Fruit fly (Drosophila melanogaster) whole organism, embryonic: ENCODE measurements around the gene janA.

Source experiments
- Awh ChIP-seq: fragments of 200-800 bp; sonication (Bioruptor generic); IDR thresholded peaks from 2 replicates; pipeline ENCODE4, ENCODE4 v1.3.6; 2022; ENCODE audit warnings: missing biosample characterization, missing genetic modification characterization
- CG10321 ChIP-seq: fragments of 200-800 bp; sonication (Bioruptor generic); IDR thresholded peaks from 2 replicates; pipeline ENCODE4 v1.3.6; 2022; ENCODE audit warnings: missing biosample characterization, missing genetic modification characterization
- CG13296 ChIP-seq: fragments of 200-800 bp; sonication (Bioruptor generic); optimal IDR thresholded peaks from 3 replicates; lab custom pipeline; 2018; ENCODE audit warnings: missing biosample characterization, mild to moderate bottlenecking, missing genetic modification characterization
- CG17359 ChIP-seq: fragments of 200-800 bp; sonication (Bioruptor generic); optimal IDR thresholded peaks from 3 replicates; lab custom pipeline; 2018; ENCODE audit warnings: missing biosample characterization, mild to moderate bottlenecking, missing genetic modification characterization, moderate library complexity
- CG17385 ChIP-seq: fragments of 200-800 bp; sonication (Bioruptor generic); optimal IDR thresholded peaks from 3 replicates; lab custom pipeline; 2018; ENCODE audit warnings: missing biosample characterization, mild to moderate bottlenecking, missing genetic modification characterization
- CG18764 ChIP-seq: fragments of 200-800 bp; sonication (Bioruptor generic); optimal IDR thresholded peaks from 3 replicates; lab custom pipeline; 2016; ENCODE audit warnings: missing biosample characterization, missing genetic modification characterization
- CG30020 ChIP-seq: fragments of 200-800 bp; optimal IDR thresholded peaks from 2 replicates; lab custom pipeline; 2019; ENCODE audit warnings: missing biosample characterization, mild to moderate bottlenecking, missing genetic modification characterization, moderate library complexity
- CG3163 ChIP-seq: fragments of 200-800 bp; sonication (Bioruptor generic); optimal IDR thresholded peaks from 3 replicates; lab custom pipeline; 2016; ENCODE audit warnings: missing biosample characterization, missing genetic modification characterization
- CG33557 ChIP-seq: fragments of 200-800 bp; sonication (Bioruptor generic); optimal IDR thresholded peaks from 2 replicates; lab custom pipeline; 2019; ENCODE audit warnings: missing biosample characterization, mild to moderate bottlenecking, missing genetic modification characterization, moderate library complexity
- CG3726 ChIP-seq: fragments of 200-800 bp; sonication (Bioruptor generic); IDR thresholded peaks from 3 replicates; pipeline ENCODE4, ENCODE4 v1.3.6; 2022; ENCODE audit warnings: missing biosample characterization, missing genetic modification characterization
- CG4360 ChIP-seq: fragments of 200-800 bp; sonication (Bioruptor generic); IDR thresholded peaks from 2 replicates; pipeline ENCODE4 v1.3.6; 2022; ENCODE audit warnings: missing biosample characterization, missing genetic modification characterization
- CG4424 ChIP-seq: fragments of 200-800 bp; sonication (Bioruptor generic); optimal IDR thresholded peaks from 3 replicates; lab custom pipeline; 2016; ENCODE audit warnings: missing biosample characterization, missing genetic modification characterization
- CG4617 ChIP-seq: fragments of 200-800 bp; sonication (Bioruptor generic); optimal IDR thresholded peaks from 3 replicates; lab custom pipeline; 2016; ENCODE audit warnings: missing biosample characterization, missing genetic modification characterization, borderline replicate concordance
- CG4854 ChIP-seq: fragments of 200-800 bp; sonication (Bioruptor generic); optimal IDR thresholded peaks from 2 replicates; lab custom pipeline; 2016; ENCODE audit warnings: missing biosample characterization, missing genetic modification characterization, inconsistent platforms
- CG6854 ChIP-seq: fragments of 200-800 bp; sonication (Bioruptor generic); optimal IDR thresholded peaks from 3 replicates; lab custom pipeline; 2017; ENCODE audit warnings: missing biosample characterization, mild to moderate bottlenecking, missing genetic modification characterization
- CG7963 ChIP-seq: fragments of 200-800 bp; sonication (Bioruptor generic); IDR thresholded peaks from 3 replicates; pipeline ENCODE4 v1.3.6; 2022; ENCODE audit warnings: missing biosample characterization, missing genetic modification characterization; ENCODE audit not compliant: partially characterized antibody
- CG8478 ChIP-seq: fragments of >200 bp; optimal IDR thresholded peaks from 2 replicates; lab custom pipeline; 2018
- CG9609 ChIP-seq: fragments of 200-800 bp; sonication (Bioruptor generic); optimal IDR thresholded peaks from 3 replicates; lab custom pipeline; 2016; ENCODE audit warnings: missing biosample characterization, missing genetic modification characterization
- CoRest ChIP-seq: fragments of 200-800 bp; sonication (Bioruptor generic); optimal IDR thresholded peaks from 3 replicates; lab custom pipeline; 2018; ENCODE audit warnings: missing biosample characterization, mild to moderate bottlenecking, missing genetic modification characterization, moderate library complexity
- Dfd ChIP-seq, 2 experiments: fragments of >200 bp; optimal IDR thresholded peaks; 2 replicates each; lab custom pipeline; 2017; ENCODE audit warnings: missing biosample characterization in 2 of 2, missing genetic modification characterization in 2 of 2
- Doc3 ChIP-seq: fragments of 200-800 bp; sonication (Bioruptor generic); IDR thresholded peaks from 3 replicates; pipeline ENCODE4 v1.3.6; 2022; ENCODE audit warnings: missing biosample characterization, missing genetic modification characterization; ENCODE audit not compliant: partially characterized antibody
- E2f2 ChIP-seq: fragments of 200-800 bp; sonication (Bioruptor generic); IDR thresholded peaks from 2 replicates; pipeline ENCODE4 v1.3.6; 2022; ENCODE audit warnings: missing biosample characterization, missing genetic modification characterization
- Gsc ChIP-seq: fragments of 200-800 bp; sonication (Bioruptor generic); IDR thresholded peaks from 2 replicates; pipeline ENCODE4 v1.3.6; 2022; ENCODE audit warnings: missing biosample characterization, missing genetic modification characterization
- HLH4C ChIP-seq: fragments of 200-800 bp; sonication (Bioruptor generic); IDR thresholded peaks from 3 replicates; pipeline ENCODE4 v1.3.6; 2022; ENCODE audit warnings: missing biosample characterization, missing genetic modification characterization; ENCODE audit not compliant: partially characterized antibody
- Hsf ChIP-seq: fragments of 200-800 bp; sonication (Bioruptor generic); optimal IDR thresholded peaks from 3 replicates; lab custom pipeline; 2016; ENCODE audit warnings: missing biosample characterization, missing genetic modification characterization
- Lim3 ChIP-seq: fragments of 200-800 bp; sonication (Bioruptor generic); IDR thresholded peaks from 2 replicates; pipeline ENCODE4 v1.3.6; 2022; ENCODE audit warnings: missing biosample characterization, missing genetic modification characterization
- Mad ChIP-seq: fragments of 200-800 bp; sonication (Bioruptor generic); optimal IDR thresholded peaks from 2 replicates; lab custom pipeline; 2016; ENCODE audit warnings: missing biosample characterization, missing genetic modification characterization
- NFAT ChIP-seq: fragments of 200-800 bp; sonication (Bioruptor generic); IDR thresholded peaks from 2 replicates; pipeline ENCODE4 v1.3.6; 2022; ENCODE audit warnings: missing biosample characterization, missing genetic modification characterization
- Nf-YC ChIP-seq: fragments of 200-800 bp; optimal IDR thresholded peaks from 3 replicates; lab custom pipeline; 2019; ENCODE audit warnings: missing biosample characterization, mild to moderate bottlenecking, missing genetic modification characterization, moderate library complexity
- Usf ChIP-seq: fragments of 200-800 bp; sonication (Bioruptor generic); optimal IDR thresholded peaks from 2 replicates; lab custom pipeline; 2017; ENCODE audit warnings: missing genotype, missing biosample characterization, missing genetic modification characterization
- chm ChIP-seq: fragments of 200-800 bp; sonication (Bioruptor generic); IDR thresholded peaks from 2 replicates; pipeline ENCODE4 v1.3.6; 2022; ENCODE audit warnings: missing biosample characterization, missing genetic modification characterization
- chn ChIP-seq: fragments of 200-800 bp; sonication (Bioruptor generic); optimal IDR thresholded peaks from 2 replicates; lab custom pipeline; 2016; ENCODE audit warnings: missing biosample characterization, missing genetic modification characterization
- cwo ChIP-seq: fragments of 200-800 bp; sonication (Bioruptor generic); optimal IDR thresholded peaks from 3 replicates; lab custom pipeline; 2017; ENCODE audit warnings: missing biosample characterization, missing genetic modification characterization, mild to moderate bottlenecking, moderate library complexity, missing genetic modification reagents
- dpn ChIP-seq, 2 experiments: fragments of 200-800 bp; sonication (Bioruptor generic); optimal IDR thresholded peaks; 3 replicates each; lab custom pipeline; 2016; ENCODE audit warnings: missing biosample characterization in 2 of 2, missing genetic modification characterization in 2 of 2
- ems ChIP-seq: fragments of 200-800 bp; sonication (Bioruptor generic); optimal IDR thresholded peaks from 3 replicates; lab custom pipeline; 2016; ENCODE audit warnings: missing biosample characterization, missing genetic modification characterization
- fd3F ChIP-seq: fragments of 200-800 bp; sonication (Bioruptor generic); optimal IDR thresholded peaks from 2 replicates; lab custom pipeline; 2018; ENCODE audit warnings: missing biosample characterization, mild to moderate bottlenecking, missing genetic modification characterization, moderate library complexity
- gce ChIP-seq: fragments of 200-800 bp; sonication (Bioruptor generic); IDR thresholded peaks from 3 replicates; pipeline ENCODE4 v1.3.6; 2022; ENCODE audit warnings: missing biosample characterization, missing genetic modification characterization
- gem ChIP-seq: fragments of 200-800 bp; sonication (Bioruptor generic); optimal IDR thresholded peaks from 2 replicates; lab custom pipeline; 2019; ENCODE audit warnings: missing biosample characterization, mild to moderate bottlenecking, missing genetic modification characterization, moderate library complexity
- inv ChIP-seq: fragments of 200-800 bp; sonication (Bioruptor generic); IDR thresholded peaks from 2 replicates; pipeline ENCODE4 v1.3.6; 2022; ENCODE audit warnings: missing biosample characterization, missing genetic modification characterization; ENCODE audit not compliant: partially characterized antibody
- ken ChIP-seq: fragments of 200-800 bp; sonication (Bioruptor generic); IDR thresholded peaks from 3 replicates; pipeline ENCODE4 v1.3.6; 2022; ENCODE audit warnings: missing biosample characterization, missing genetic modification characterization
- mam ChIP-seq: fragments of 200-800 bp; sonication (Bioruptor generic); optimal IDR thresholded peaks from 3 replicates; lab custom pipeline; 2016; ENCODE audit warnings: missing biosample characterization, missing genetic modification characterization
- pum ChIP-seq: fragments of 200-800 bp; sonication (Bioruptor generic); optimal IDR thresholded peaks from 2 replicates; lab custom pipeline; 2016; ENCODE audit warnings: missing biosample characterization, missing genetic modification characterization
- salm ChIP-seq: fragments of 200-800 bp; sonication (Bioruptor generic); optimal IDR thresholded peaks from 2 replicates; lab custom pipeline; 2018; ENCODE audit warnings: missing biosample characterization, mild to moderate bottlenecking, missing genetic modification characterization
- shn ChIP-seq: fragments of 200-800 bp; sonication (Bioruptor generic); optimal IDR thresholded peaks from 3 replicates; lab custom pipeline; 2016; ENCODE audit warnings: missing biosample characterization, missing genetic modification characterization
- sr ChIP-seq: fragments of 200-800 bp; sonication (Bioruptor generic); IDR thresholded peaks from 3 replicates; pipeline ENCODE4 v1.3.6; 2022; ENCODE audit warnings: missing biosample characterization, missing genetic modification characterization
- tio ChIP-seq: fragments of 200-800 bp; sonication (Bioruptor generic); optimal IDR thresholded peaks from 2 replicates; lab custom pipeline; 2017; ENCODE audit warnings: missing biosample characterization, missing genetic modification characterization, inconsistent platforms
- ttk ChIP-seq: fragments of 200-800 bp; sonication (Bioruptor generic); IDR thresholded peaks from 2 replicates; pipeline ENCODE4 v2.1.2; 2022; ENCODE audit warnings: missing biosample characterization, missing genetic modification characterization
- twi ChIP-seq: fragments of 200-800 bp; optimal IDR thresholded peaks from 2 replicates; lab custom pipeline; 2019; ENCODE audit warnings: missing biosample characterization, mild to moderate bottlenecking, missing genetic modification characterization, moderate library complexity
- wek ChIP-seq: fragments of 200-800 bp; sonication (Bioruptor generic); optimal IDR thresholded peaks from 3 replicates; lab custom pipeline; 2018; ENCODE audit warnings: missing biosample characterization, mild to moderate bottlenecking, missing genetic modification characterization, moderate library complexity
- wor ChIP-seq: fragments of 200-800 bp; sonication (Bioruptor generic); IDR thresholded peaks from 2 replicates; pipeline ENCODE4 v1.3.6; 2022; ENCODE audit warnings: missing biosample characterization, missing genetic modification characterization
- zen2 ChIP-seq: fragments of 200-800 bp; sonication (Bioruptor generic); IDR thresholded peaks from 3 replicates; pipeline ENCODE4 v1.3.6; 2022; ENCODE audit warnings: missing biosample characterization, missing genetic modification characterization; ENCODE audit not compliant: partially characterized antibody

janA gene

DNA sequence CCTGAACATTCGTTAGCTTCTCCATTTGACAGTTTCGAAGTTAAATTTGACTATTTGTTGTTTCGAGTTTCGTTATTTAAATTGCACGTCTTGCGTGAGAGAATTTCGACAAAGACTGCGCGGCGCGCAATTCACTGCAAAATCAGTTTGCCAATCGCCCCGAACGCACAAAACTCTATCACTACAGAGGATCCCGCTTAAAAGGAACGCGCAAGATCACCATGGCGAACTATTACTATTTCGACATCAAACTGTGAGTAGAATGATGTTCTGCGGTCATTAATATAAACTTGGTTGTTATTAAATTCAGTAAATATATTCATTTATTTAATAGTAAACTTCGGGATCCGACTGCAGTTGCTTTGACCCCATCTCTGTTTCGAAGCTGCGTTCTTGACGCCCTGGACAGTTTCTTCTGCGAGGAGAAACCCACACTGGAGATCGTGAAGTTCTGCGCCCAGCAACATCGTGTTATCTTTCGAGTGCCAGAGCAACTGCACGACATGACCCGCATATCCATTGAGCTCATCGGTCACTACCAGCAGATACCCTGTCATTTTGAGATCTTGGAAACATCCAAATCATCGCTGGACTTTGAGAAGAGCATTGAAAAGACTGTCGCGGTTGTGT lies 16.7 kb upstream of the janA start, which contains the start of the genes Rpp14b and spn-A:
Gene Rpp14b, plus strand, starts transcription at position 43 of the 630 bp plus-strand sequence.
Gene spn-A, minus strand, starts transcription at position 123 of the 630 bp plus-strand sequence.
- no peak for TF ChIP-seq Usf (GFP tag; lab: Kevin White, UChicago)
- no peak for TF ChIP-seq Nf-YC
- no peak for TF ChIP-seq CG18764 (GFP tag; lab: Kevin White, UChicago)
- TF ChIP-seq ken, result peak; percentile 29; the same call in 1 of the 3 replicates
- 0 out of 3 replicates have a peak, but pooled peaks have one; percentile 7 for TF ChIP-seq Doc3 (GFP tag; lab: Robert Waterston, UW)
- TF ChIP-seq CG3726 (GFP tag; lab: Robert Waterston, UW), result no peak
- no peak for TF ChIP-seq CG3163 (GFP tag; lab: Kevin White, UChicago)
- no peak for TF ChIP-seq ttk
- TF ChIP-seq chm (GFP tag; lab: Robert Waterston, UW), result 0 out of 2 replicates have a peak, but pooled peaks have one; percentile 19
- 0 out of 2 replicates have a peak, but pooled peaks have one; percentile 11 for TF ChIP-seq NFAT
- no peak for TF ChIP-seq CG4617 (GFP tag; lab: Kevin White, UChicago)
- no peak for TF ChIP-seq ems (GFP tag; lab: Kevin White, UChicago)
- peak; percentile 14 for TF ChIP-seq CoRest (tag; lab: Kevin White, UChicago)
- TF ChIP-seq Lim3 (GFP tag; lab: Robert Waterston, UW), result no peak
- no peak for TF ChIP-seq salm (tag; lab: Kevin White, UChicago)
- peak; percentile 17 for TF ChIP-seq mam (GFP tag; lab: Kevin White, UChicago)
- TF ChIP-seq gem (tag; lab: Kevin White, UChicago), result peak; percentile 43
- TF ChIP-seq CG4360 (GFP tag; lab: Robert Waterston, UW), result no peak
- TF ChIP-seq E2f2 (GFP tag; lab: Robert Waterston, UW), result peak; percentile 56
- no peak for TF ChIP-seq twi (tag; lab: Kevin White, UChicago)
- no peak for TF ChIP-seq CG4424 (GFP tag; lab: Kevin White, UChicago)
- peak; percentile 3 for TF ChIP-seq CG17385 (GFP tag; lab: Kevin White, UChicago)
- no peak for TF ChIP-seq Awh
- no peak for TF ChIP-seq CG6854 (GFP tag; lab: Kevin White, UChicago)
- TF ChIP-seq inv (GFP tag; lab: Robert Waterston, UW), result no peak
- no peak for TF ChIP-seq shn (GFP tag; lab: Kevin White, UChicago)
- no peak for TF ChIP-seq CG33557 (GFP tag; lab: Kevin White, UChicago)
- TF ChIP-seq pum, result no peak
- no peak for TF ChIP-seq Gsc (GFP tag; lab: Robert Waterston, UW)
- TF ChIP-seq chn (GFP tag; lab: Kevin White, UChicago), result no peak
- TF ChIP-seq CG9609, result no peak
- peak; percentile 13 for TF ChIP-seq Mad (GFP tag; lab: Kevin White, UChicago)
- no peak for TF ChIP-seq CG4854 (GFP tag; lab: Kevin White, UChicago)
- TF ChIP-seq CG10321, result no peak
- TF ChIP-seq cwo (GFP tag; lab: Kevin White, UChicago), result no peak
- no peak for TF ChIP-seq zen2
- TF ChIP-seq wor (GFP tag; lab: Robert Waterston, UW), result no peak
- TF ChIP-seq gce (GFP tag; lab: Robert Waterston, UW), result no peak
- no peak for TF ChIP-seq CG13296 (GFP tag; lab: Kevin White, UChicago)
- no peak for TF ChIP-seq CG17359 (tag; lab: Kevin White, UChicago)
- no peak for TF ChIP-seq Hsf (GFP tag; lab: Kevin White, UChicago)
- no peak for TF ChIP-seq CG8478 (lab: Kevin White, UChicago)
- TF ChIP-seq wek (GFP tag; lab: Kevin White, UChicago), result no peak
- no peak for TF ChIP-seq Dfd (GFP tag; optimal IDR thresholded peaks at IDR 0.05; lab: Kevin White, UChicago)
- TF ChIP-seq fd3F (GFP tag; lab: Kevin White, UChicago), result no peak
- no peak; the same call in 2 of the 3 replicates for TF ChIP-seq CG7963 (GFP tag; lab: Robert Waterston, UW)
- TF ChIP-seq tio, result no peak
- TF ChIP-seq dpn (GFP tag; optimal IDR thresholded peaks at IDR 0.05; lab: Kevin White, UChicago), result no peak
- TF ChIP-seq CG30020, result no peak
- TF ChIP-seq sr (GFP tag; lab: Robert Waterston, UW), result no peak
- no peak for TF ChIP-seq HLH4C (GFP tag; lab: Robert Waterston, UW)
